Fruit fly (Drosophila melanogaster) whole organism, adult: ENCODE measurements around the gene Dbp73D.
A peak's percentile ranks its signal among the peaks of the same experiment; 100 is the strongest.

Experiments used
- CG11617 ChIP-seq: fragments of 200-800 bp; sonication (Bioruptor generic); optimal IDR thresholded peaks from 2 replicates; lab custom pipeline; 2017; ENCODE audit warnings: mild to moderate bottlenecking, missing biosample characterization, missing genetic modification reagents, missing genetic modification characterization
- CG12768 ChIP-seq: fragments of 200-800 bp; sonication (Bioruptor generic); optimal IDR thresholded peaks from 2 replicates; lab custom pipeline; 2017; ENCODE audit warnings: missing biosample characterization, missing genetic modification characterization, mild to moderate bottlenecking, moderate library complexity, missing genetic modification reagents
- CG14711 ChIP-seq: fragments of 200-800 bp; sonication (Bioruptor generic); optimal IDR thresholded peaks from 2 replicates; lab custom pipeline; 2018; ENCODE audit warnings: missing biosample characterization, mild to moderate bottlenecking, missing genetic modification characterization, moderate library complexity
- CG1620 ChIP-seq: fragments of 200-800 bp; sonication (Bioruptor generic); optimal IDR thresholded peaks from 2 replicates; lab custom pipeline; 2016; ENCODE audit warnings: missing biosample characterization, missing genetic modification characterization
- CG33017 ChIP-seq: fragments of 200-800 bp; sonication (Bioruptor generic); optimal IDR thresholded peaks from 2 replicates; lab custom pipeline; 2018; ENCODE audit warnings: missing biosample characterization, mild to moderate bottlenecking, missing genetic modification characterization, moderate library complexity
- CG5204 ChIP-seq: fragments of 200-800 bp; sonication (Bioruptor generic); optimal IDR thresholded peaks from 2 replicates; lab custom pipeline; 2016; ENCODE audit warnings: missing biosample characterization, missing genetic modification characterization
- CG7045 ChIP-seq: fragments of 200-800 bp; sonication (Bioruptor generic); optimal IDR thresholded peaks from 2 replicates; lab custom pipeline; 2017; ENCODE audit warnings: missing biosample characterization, mild to moderate bottlenecking, missing genetic modification characterization
- CG7101 ChIP-seq: fragments of 200-800 bp; sonication (Bioruptor generic); optimal IDR thresholded peaks from 2 replicates; lab custom pipeline; 2018; ENCODE audit warnings: missing biosample characterization, mild to moderate bottlenecking, missing genetic modification characterization, moderate library complexity
- Clk ChIP-seq: fragments of 200-800 bp; sonication (Bioruptor generic); optimal IDR thresholded peaks from 2 replicates; lab custom pipeline; 2017; ENCODE audit warnings: missing biosample characterization, missing genetic modification characterization
- Crg-1 ChIP-seq: fragments of 200-800 bp; sonication (Bioruptor generic); optimal IDR thresholded peaks from 2 replicates; lab custom pipeline; 2016; ENCODE audit warnings: missing biosample characterization, missing genetic modification characterization
- Hr96 ChIP-seq: fragments of 200-800 bp; sonication (Bioruptor generic); optimal IDR thresholded peaks from 2 replicates; lab custom pipeline; 2016; ENCODE audit warnings: missing biosample characterization, missing genetic modification characterization
- Mnt ChIP-seq: fragments of 200-800 bp; sonication (Bioruptor generic); optimal IDR thresholded peaks from 2 replicates; lab custom pipeline; 2016; ENCODE audit warnings: missing biosample characterization, mild to moderate bottlenecking, missing genetic modification characterization
- bab1 ChIP-seq: fragments of 200-800 bp; sonication (Bioruptor generic); optimal IDR thresholded peaks from 3 replicates; lab custom pipeline; 2019; ENCODE audit warnings: missing biosample characterization, mild to moderate bottlenecking, missing genetic modification characterization, moderate library complexity
- cic ChIP-seq: fragments of 200-800 bp; sonication (Bioruptor generic); optimal IDR thresholded peaks from 2 replicates; lab custom pipeline; 2017; ENCODE audit warnings: missing biosample characterization, mild to moderate bottlenecking, missing genetic modification characterization, moderate library complexity
- cnc ChIP-seq, 2 experiments: fragments of >200 bp; optimal IDR thresholded peaks; 2 replicates each; lab custom pipeline; 2017
- kay ChIP-seq: fragments of 200-800 bp; sonication (Bioruptor generic); peaks from one replicate; lab custom pipeline; 2016; ENCODE audit warnings: missing biosample characterization, missing genetic modification characterization, borderline replicate concordance
- ovo ChIP-seq: fragments of 200-800 bp; sonication (Bioruptor generic); optimal IDR thresholded peaks from 2 replicates; lab custom pipeline; 2016; ENCODE audit warnings: missing biosample characterization, missing genetic modification characterization
- pad ChIP-seq: fragments of 200-800 bp; sonication (Bioruptor generic); optimal IDR thresholded peaks from 3 replicates; lab custom pipeline; 2017; ENCODE audit warnings: missing biosample characterization, missing genetic modification characterization, mild to moderate bottlenecking, moderate library complexity, missing genetic modification reagents
- tj ChIP-seq: fragments of 200-800 bp; sonication (Bioruptor generic); optimal IDR thresholded peaks from 3 replicates; lab custom pipeline; 2017; ENCODE audit warnings: missing biosample characterization, mild to moderate bottlenecking, missing genetic modification characterization, moderate library complexity
- toe ChIP-seq: fragments of 200-800 bp; sonication (Bioruptor generic); optimal IDR thresholded peaks from 2 replicates; lab custom pipeline; 2016; ENCODE audit warnings: missing biosample characterization, missing genetic modification characterization

Dbp73D gene

DNA sequence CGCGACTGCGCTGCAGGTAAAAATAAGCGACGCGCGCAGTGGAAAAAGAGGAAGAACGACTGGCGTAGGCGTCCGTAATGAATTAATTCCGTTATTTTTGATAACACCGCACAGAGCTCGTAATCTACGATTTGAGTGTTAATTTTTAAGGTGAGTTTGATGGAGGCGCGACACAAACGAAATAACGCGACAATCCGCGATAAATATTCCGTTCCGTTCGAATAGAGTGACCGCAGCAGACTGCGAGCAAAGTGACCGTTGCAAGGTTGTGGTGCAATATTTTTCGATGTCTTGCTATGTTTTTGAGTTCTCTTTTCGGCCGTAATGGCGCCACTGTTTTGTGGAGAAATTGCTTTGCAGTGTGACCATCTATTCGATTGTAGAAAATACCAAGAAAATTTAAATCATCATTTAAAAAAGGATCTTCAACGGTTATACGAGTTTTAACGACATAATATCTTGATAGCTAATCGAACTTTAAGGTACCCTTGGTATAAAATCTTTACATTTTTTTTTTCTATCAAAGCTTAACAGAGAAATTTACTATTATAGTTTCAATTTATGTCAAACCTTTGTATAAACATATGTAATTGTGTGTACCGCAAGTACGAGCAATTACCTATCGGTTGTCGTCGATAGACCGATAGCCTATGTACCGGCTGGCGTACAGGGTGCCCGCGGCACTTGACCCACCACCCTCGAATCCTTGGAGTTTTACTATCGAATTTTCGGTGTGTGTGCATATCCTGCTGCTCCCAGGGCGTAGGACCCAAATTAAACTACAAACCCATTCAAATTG lies 19.0 kb downstream of the Dbp73D start, which contains the start of the genes CG43954, Lasp and Dab:
Gene CG43954, minus strand, starts transcription at position 248 of the 799 bp plus-strand sequence.
Gene Lasp, minus strand, starts transcription at position 248 of the 799 bp plus-strand sequence.
Gene Dab, plus strand, starts transcription at position 697 of the 799 bp plus-strand sequence.
- peak; percentile 41 for TF ChIP-seq bab1 (GFP tag; lab: Kevin White, UChicago)
- no peak for TF ChIP-seq CG7045 (GFP tag; lab: Kevin White, UChicago)
- TF ChIP-seq CG1620 (GFP tag; lab: Kevin White, UChicago): peak; percentile 47
- peak; percentile 64 for TF ChIP-seq Mnt (GFP tag; lab: Kevin White, UChicago)
- TF ChIP-seq CG14711: no peak
- peak; percentile 48 for TF ChIP-seq CG33017
- TF ChIP-seq CG12768 (GFP tag; lab: Kevin White, UChicago): peak; percentile 27
- TF ChIP-seq Crg-1 (GFP tag; lab: Kevin White, UChicago): no peak
- no peak for TF ChIP-seq toe
- TF ChIP-seq pad: no peak
- peak; percentile 11 for TF ChIP-seq Hr96 (GFP tag; lab: Kevin White, UChicago)
- TF ChIP-seq CG7101 (tag; lab: Kevin White, UChicago): peak; percentile 54
- TF ChIP-seq CG5204 (GFP tag; lab: Kevin White, UChicago): no peak
- TF ChIP-seq tj (GFP tag; lab: Kevin White, UChicago): peak; percentile 33
- peak; percentile 56 for TF ChIP-seq cic
- TF ChIP-seq ovo (GFP tag; lab: Kevin White, UChicago): peak; percentile 63

DNA sequence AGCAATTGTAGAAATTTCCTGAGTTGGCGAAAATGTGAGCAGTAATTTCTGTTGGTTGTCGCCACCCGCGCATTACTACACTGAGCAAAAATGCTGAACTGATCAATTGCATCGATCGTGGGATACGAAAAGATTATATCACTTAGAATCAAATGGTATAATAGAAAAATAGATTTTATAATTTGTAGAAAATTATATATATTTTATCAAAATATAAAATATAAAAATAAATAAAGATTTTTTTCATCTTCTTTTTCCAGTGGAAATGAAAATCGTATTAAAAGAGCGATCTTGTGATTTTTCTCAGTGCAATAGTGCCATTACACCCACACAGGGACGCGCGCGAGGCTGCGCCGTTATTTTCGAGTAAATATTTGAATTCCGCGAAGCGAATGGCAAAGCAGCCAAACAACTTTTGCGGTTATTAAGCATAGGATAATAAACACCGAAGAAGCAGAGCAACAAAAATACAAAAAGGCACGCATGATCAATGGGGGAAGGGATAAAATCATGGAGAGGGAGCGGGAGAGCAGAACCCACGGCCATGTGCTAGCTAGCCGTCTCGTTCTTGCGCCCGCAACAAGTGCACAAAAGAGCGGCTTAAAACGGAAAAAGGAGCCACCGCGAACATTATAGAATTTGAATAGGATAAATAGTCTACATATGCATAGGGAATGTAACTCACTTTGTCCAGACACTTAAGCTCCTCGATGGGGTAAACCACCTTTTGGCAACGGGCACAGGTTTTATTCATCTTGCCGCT lies 20.2 kb downstream of the Dbp73D start:
- TF ChIP-seq CG1620 (GFP tag; lab: Kevin White, UChicago) (no peak), tj (GFP tag; lab: Kevin White, UChicago) (peak; percentile 84), cnc (optimal IDR thresholded peaks at IDR 0.05; lab: Kevin White, UChicago) (no peak), CG14711 (peak; percentile 74), Hr96 (GFP tag; lab: Kevin White, UChicago) (no peak), Crg-1 (GFP tag; lab: Kevin White, UChicago) (no peak), kay (GFP tag; lab: Kevin White, UChicago) (no peak), cic (no peak), CG5204 (GFP tag; lab: Kevin White, UChicago) (no peak), CG7101 (tag; lab: Kevin White, UChicago) (peak; percentile 65), Mnt (GFP tag; lab: Kevin White, UChicago) (no peak), Clk (no peak), CG12768 (GFP tag; lab: Kevin White, UChicago) (peak; percentile 2), CG33017 (peak; percentile 39), CG7045 (GFP tag; lab: Kevin White, UChicago) (peak; percentile 28), CG11617 (GFP tag; lab: Kevin White, UChicago) (peak; percentile 49), bab1 (GFP tag; lab: Kevin White, UChicago) (peak; percentile 59), pad (peak; percentile 79), toe (no peak), ovo (GFP tag; lab: Kevin White, UChicago) (peak; percentile 54)

DNA sequence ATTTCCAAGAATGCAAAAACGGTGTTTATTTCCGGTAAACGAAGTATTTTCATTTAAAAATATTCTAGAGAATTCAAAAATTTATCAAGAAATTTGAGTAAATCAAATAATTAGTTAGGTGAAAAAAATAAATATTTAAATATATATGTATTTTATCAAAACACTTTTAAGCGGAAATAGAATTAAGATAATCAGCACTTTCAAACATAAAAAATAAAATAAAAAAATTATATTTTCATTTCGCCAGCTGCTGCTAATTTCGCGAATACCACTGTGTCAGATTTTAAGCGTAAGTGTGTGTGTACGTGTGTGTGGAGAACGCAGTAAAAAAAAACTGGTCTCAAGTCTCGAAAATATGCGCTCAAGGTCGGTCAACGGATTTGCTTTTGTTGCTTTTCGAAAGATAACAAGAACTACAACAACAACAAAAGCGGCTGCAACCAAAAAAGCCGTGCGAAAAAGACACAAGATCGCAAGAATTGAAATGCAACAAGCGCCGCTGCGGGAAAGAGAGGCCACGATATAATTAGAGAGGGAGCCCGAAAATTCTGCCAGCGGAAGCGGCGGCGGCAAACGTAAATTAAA lies 20.9 kb downstream of the Dbp73D start:
- TF ChIP-seq CG7045 (GFP tag; lab: Kevin White, UChicago) (no peak), CG11617 (GFP tag; lab: Kevin White, UChicago) (no peak), cnc (optimal IDR thresholded peaks at IDR 0.05; lab: Kevin White, UChicago) (no peak), CG5204 (GFP tag; lab: Kevin White, UChicago) (no peak), CG14711 (peak; percentile 5), CG12768 (GFP tag; lab: Kevin White, UChicago) (no peak), tj (GFP tag; lab: Kevin White, UChicago) (no peak), kay (GFP tag; lab: Kevin White, UChicago) (peak; percentile 92), cic (no peak), pad (no peak), Crg-1 (GFP tag; lab: Kevin White, UChicago) (no peak), Hr96 (GFP tag; lab: Kevin White, UChicago) (no peak)

DNA sequence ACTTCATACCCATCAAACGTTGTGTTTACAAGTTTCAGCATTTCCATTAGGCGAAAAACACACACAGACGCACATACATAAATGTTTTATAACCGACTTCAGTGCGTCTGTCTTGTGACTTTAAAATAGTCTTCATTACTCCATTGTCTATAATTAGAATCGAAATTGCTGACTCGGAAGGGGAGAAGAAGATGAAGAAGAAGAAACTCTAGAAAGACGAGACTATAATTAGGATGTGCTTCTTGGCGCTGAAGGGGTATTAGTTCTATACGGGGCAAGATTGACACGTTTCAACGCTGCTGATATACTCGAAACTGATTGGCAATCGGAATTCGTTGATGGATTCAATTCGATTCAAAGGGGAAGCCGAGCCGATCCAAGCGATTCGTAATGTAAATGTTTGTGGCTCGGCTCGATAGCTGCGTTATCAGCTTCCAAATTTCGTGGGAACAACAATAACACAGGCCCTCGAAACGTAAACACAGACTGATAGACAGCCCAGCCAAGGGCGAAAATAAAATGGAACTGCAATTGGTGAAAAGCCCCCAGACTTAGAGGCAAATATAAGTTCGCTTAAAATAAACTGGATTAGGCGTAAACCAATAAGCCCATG lies 21.8 kb downstream of the Dbp73D start:
- TF ChIP-seq cic: peak; percentile 9
- no peak for TF ChIP-seq toe
- TF ChIP-seq Mnt (GFP tag; lab: Kevin White, UChicago): no peak

DNA sequence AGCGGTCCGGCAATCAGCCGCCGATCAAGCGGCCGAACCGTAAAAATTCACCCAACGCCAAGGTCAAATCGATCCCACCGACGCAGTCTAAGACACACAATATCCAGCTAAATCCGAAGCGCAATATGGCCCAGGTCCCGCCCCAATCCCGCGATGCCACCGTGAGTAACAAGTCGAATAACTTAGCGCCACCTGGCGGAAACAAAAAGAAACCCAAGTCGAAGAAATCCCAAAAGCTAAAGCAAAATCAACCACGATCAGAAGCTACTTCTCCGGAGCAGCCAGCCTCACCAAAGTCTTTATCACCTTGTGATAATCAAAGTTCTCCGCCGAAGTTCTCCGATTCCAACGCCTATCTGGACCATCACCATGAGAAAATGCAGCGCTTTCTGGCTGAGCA lies 25.0 kb downstream of the Dbp73D start:
- TF ChIP-seq Mnt (GFP tag; lab: Kevin White, UChicago): no peak
- TF ChIP-seq Hr96 (GFP tag; lab: Kevin White, UChicago): no peak
- TF ChIP-seq CG33017: no peak
- TF ChIP-seq pad: no peak
